Fruit fly (Drosophila melanogaster): Measurements from ENCODE around the gene nkd.

nkd gene

dm6 chr3L:19037051-19037450 lies 8.2 kb downstream of the nkd start (continued):
- peak; percentile 40; the same call in 1 of the 2 replicates for TF ChIP-seq CG4360 (GFP tag; IDR thresholded peaks at IDR 0.05)
- no peak for TF ChIP-seq CG16779 (GFP tag; IDR thresholded peaks at IDR 0.05)
- TF ChIP-seq CG7745 (tag; optimal IDR thresholded peaks at IDR 0.05), result peak; percentile 42
- no peak for TF ChIP-seq CG6175 (GFP tag; IDR thresholded peaks at IDR 0.05)
- TF ChIP-seq scrt (GFP tag; optimal IDR thresholded peaks at IDR 0.05), result no peak
- TF ChIP-seq CG16863 (GFP tag; optimal IDR thresholded peaks at IDR 0.05), result no peak
- no peak for TF ChIP-seq CG31441 (GFP tag; IDR thresholded peaks at IDR 0.05)
- TF ChIP-seq mam (GFP tag; optimal IDR thresholded peaks at IDR 0.05), result no peak
- TF ChIP-seq dmrt11E (tag; optimal IDR thresholded peaks at IDR 0.05), result peak; percentile 12
- TF ChIP-seq CHES-1-like (GFP tag; optimal IDR thresholded peaks at IDR 0.05), result no peak
- no peak for TF ChIP-seq CG4854 (GFP tag; optimal IDR thresholded peaks at IDR 0.05)
- no peak for TF ChIP-seq CG2202 (tag; optimal IDR thresholded peaks at IDR 0.05)
- no peak for TF ChIP-seq CG33213 (GFP tag; optimal IDR thresholded peaks at IDR 0.05)
- TF ChIP-seq crol (GFP tag; IDR thresholded peaks at IDR 0.05), result no peak
- no peak for TF ChIP-seq CG6683 (GFP tag; optimal IDR thresholded peaks at IDR 0.05)
- TF ChIP-seq CG4617 (GFP tag; optimal IDR thresholded peaks at IDR 0.05; ENCODE audit: borderline replicate concordance), result no peak
- TF ChIP-seq zfh1 (GFP tag; IDR thresholded peaks at IDR 0.05), result no peak
- TF ChIP-seq MTF-1 (GFP tag; optimal IDR thresholded peaks at IDR 0.05; ENCODE audit: borderline replicate concordance), result no peak
- no peak for TF ChIP-seq CG11085 (GFP tag; IDR thresholded peaks at IDR 0.05)
- TF ChIP-seq slou (GFP tag; optimal IDR thresholded peaks at IDR 0.05), result no peak
- peak; percentile 3 for TF ChIP-seq CG9727 (GFP tag; optimal IDR thresholded peaks at IDR 0.05)
- peak; percentile 6 for TF ChIP-seq CG2712 (tag; optimal IDR thresholded peaks at IDR 0.05)
- TF ChIP-seq hkb (optimal IDR thresholded peaks at IDR 0.05), result no peak
- 0 out of 2 replicates have a peak, but pooled peaks have one; percentile 22 for TF ChIP-seq hkb (GFP tag; IDR thresholded peaks at IDR 0.05)
- TF ChIP-seq lbe (GFP tag; optimal IDR thresholded peaks at IDR 0.05), result no peak
- TF ChIP-seq sqz (GFP tag; optimal IDR thresholded peaks at IDR 0.05), result no peak
- TF ChIP-seq CG11560 (tag; IDR thresholded peaks at IDR 0.05), result no peak
- no peak for TF ChIP-seq B-H1 (GFP tag; IDR thresholded peaks at IDR 0.05)
- no peak for TF ChIP-seq Hr51 (GFP tag; optimal IDR thresholded peaks at IDR 0.05)
- no peak for TF ChIP-seq Ets97D (GFP tag; optimal IDR thresholded peaks at IDR 0.05)
- no peak for TF ChIP-seq dpn (GFP tag; optimal IDR thresholded peaks at IDR 0.05)
- no peak for TF ChIP-seq ERR (GFP tag; optimal IDR thresholded peaks at IDR 0.05)
- TF ChIP-seq Six4 (GFP tag; optimal IDR thresholded peaks at IDR 0.05), result no peak
- no peak for TF ChIP-seq CG3847 (GFP tag; IDR thresholded peaks at IDR 0.05)
- TF ChIP-seq CG33557 (GFP tag; optimal IDR thresholded peaks at IDR 0.05), result peak; percentile 54
- peak; percentile 9 for TF ChIP-seq CG15601 (tag; optimal IDR thresholded peaks at IDR 0.05)
- TF ChIP-seq gro (GFP tag; optimal IDR thresholded peaks at IDR 0.05), result no peak
- no peak for TF ChIP-seq fd102C (GFP tag; optimal IDR thresholded peaks at IDR 0.05)
- no peak for TF ChIP-seq chinmo (GFP tag; IDR thresholded peaks at IDR 0.05; ENCODE audit: partially characterized antibody)
- TF ChIP-seq CG6272 (GFP tag; IDR thresholded peaks at IDR 0.05), result no peak
- TF ChIP-seq dan (GFP tag; IDR thresholded peaks at IDR 0.05), result no peak
- no peak for TF ChIP-seq CG7271 (tag; optimal IDR thresholded peaks at IDR 0.05)
- TF ChIP-seq Jarid2 (GFP tag; optimal IDR thresholded peaks at IDR 0.05), result no peak
- no peak for TF ChIP-seq CG1832 (GFP tag; optimal IDR thresholded peaks at IDR 0.05)
- peak; percentile 12 for TF ChIP-seq CG15696 (tag; optimal IDR thresholded peaks at IDR 0.05)
- no peak for TF ChIP-seq Side (GFP tag; optimal IDR thresholded peaks at IDR 0.05)
- TF ChIP-seq insv (GFP tag; optimal IDR thresholded peaks at IDR 0.05), result no peak
